Worm (Caenorhabditis elegans) whole organism, L4 larva: Measurements from ENCODE around the gene Y17G9B.5.

Experiments used
- T20F7.1 ChIP-seq: fragments of 200-800 bp; sonication (Bioruptor generic); optimal IDR thresholded peaks from 2 replicates; lab custom pipeline; 2018; ENCODE audit warnings: mild to moderate bottlenecking, missing genetic modification characterization, missing compliant biosample characterization
- Y105C5A.15 ChIP-seq: fragments of 200-800 bp; sonication (Bioruptor generic); IDR thresholded peaks from 2 replicates; pipeline ENCODE4 v1.3.6; 2022; ENCODE audit warnings: missing genetic modification characterization, missing compliant biosample characterization
- Y48G9A.11 ChIP-seq: fragments of 200-800 bp; sonication (Bioruptor generic); IDR thresholded peaks from 2 replicates; pipeline ENCODE4 v1.3.6; 2022; ENCODE audit warnings: missing genetic modification reagents, missing genetic modification characterization, missing compliant biosample characterization
- Y5F2A.4 ChIP-seq: fragments of 200-800 bp; sonication (Bioruptor generic); optimal IDR thresholded peaks from 2 replicates; lab custom pipeline; 2018; ENCODE audit warnings: mild to moderate bottlenecking, missing genetic modification characterization, missing compliant biosample characterization
- ZK337.2 ChIP-seq: fragments of 200-800 bp; sonication (Bioruptor generic); IDR thresholded peaks from 2 replicates; pipeline ENCODE4 v1.3.6; 2022; ENCODE audit warnings: missing genetic modification reagents, missing genetic modification characterization, missing compliant biosample characterization
- ZK546.5 ChIP-seq, 2 experiments: sonication (generic microtip); optimal IDR thresholded peaks; 2 replicates each; lab custom pipeline; 2017; ENCODE audit warnings: missing biosample characterization in 2 of 2, missing genetic modification characterization in 2 of 2
- aly-2 ChIP-seq: sonication (generic microtip); optimal IDR thresholded peaks from 2 replicates; lab custom pipeline; 2018; ENCODE audit warnings: missing biosample characterization, missing genetic modification characterization
- arid-1 ChIP-seq: fragments of 200-800 bp; sonication (Bioruptor generic); conservative IDR thresholded peaks from 2 replicates; pipeline ENCODE4 v1.3.6; 2022; ENCODE audit warnings: missing genetic modification reagents, missing genetic modification characterization, missing compliant biosample characterization
- attf-4 ChIP-seq: sonication (generic microtip); optimal IDR thresholded peaks from 3 replicates; lab custom pipeline; 2017; ENCODE audit warnings: missing biosample characterization, missing genetic modification characterization
- ceh-20 ChIP-seq: fragments of 200-800 bp; sonication (Bioruptor generic); IDR thresholded peaks from 2 replicates; pipeline ENCODE4 v1.3.6; 2022; ENCODE audit warnings: missing genetic modification reagents, missing genetic modification characterization, missing compliant biosample characterization
- ces-1 ChIP-seq: fragments of 150-350 bp; sonication (generic microtip); optimal IDR thresholded peaks from 4 replicates; lab custom pipeline; 2014; ENCODE audit warnings: missing biosample characterization, missing genetic modification reagents, missing genetic modification characterization
- cey-2 ChIP-seq: sonication (generic microtip); optimal IDR thresholded peaks from 3 replicates; lab custom pipeline; 2017; ENCODE audit warnings: missing genetic modification characterization, mild to moderate bottlenecking, missing compliant biosample characterization, antibody characterized with exemption, borderline replicate concordance; ENCODE audit not compliant: insufficient read depth
- daf-12 ChIP-seq: fragments of 150-350 bp; optimal IDR thresholded peaks from 2 replicates; lab custom pipeline; 2014; ENCODE audit warnings: missing biosample characterization, missing genetic modification reagents, missing genetic modification characterization
- dmd-8 ChIP-seq: fragments of 200-800 bp; sonication (Bioruptor generic); IDR thresholded peaks from 2 replicates; pipeline ENCODE4 v1.3.6; 2022; ENCODE audit warnings: missing genetic modification characterization, missing compliant biosample characterization
- dmd-9 ChIP-seq: fragments of 200-800 bp; sonication (Bioruptor generic); IDR thresholded peaks from 2 replicates; pipeline ENCODE4 v1.3.6; 2022; ENCODE audit warnings: missing genetic modification reagents, missing genetic modification characterization, missing compliant biosample characterization
- dpl-1 ChIP-seq: fragments of 150-350 bp; optimal IDR thresholded peaks from 2 replicates; lab custom pipeline; 2014; ENCODE audit warnings: missing biosample characterization, missing genetic modification reagents, missing genetic modification characterization
- duxl-1 ChIP-seq: sonication (generic microtip); optimal IDR thresholded peaks from 2 replicates; lab custom pipeline; 2016; ENCODE audit warnings: mild to moderate bottlenecking, missing genetic modification characterization, moderate library complexity, missing compliant biosample characterization; ENCODE audit not compliant: poor library complexity
- dve-1 ChIP-seq: sonication (generic microtip); optimal IDR thresholded peaks from 2 replicates; lab custom pipeline; 2017; ENCODE audit warnings: antibody characterized with exemption, mild to moderate bottlenecking, missing genetic modification characterization, missing compliant biosample characterization; ENCODE audit not compliant: insufficient read depth
- egl-43 ChIP-seq: fragments of 200-800 bp; sonication (Bioruptor generic); IDR thresholded peaks from 2 replicates; pipeline ENCODE4 v1.3.6; 2022; ENCODE audit warnings: missing genetic modification reagents, missing genetic modification characterization, missing compliant biosample characterization
- gei-8 ChIP-seq: fragments of 200-800 bp; sonication (Bioruptor generic); optimal IDR thresholded peaks from 2 replicates; lab custom pipeline; 2018; ENCODE audit warnings: mild to moderate bottlenecking, missing genetic modification characterization, missing compliant biosample characterization
- hif-1 ChIP-seq, 2 experiments: sonication (generic microtip); optimal IDR thresholded peaks; 2 replicates each; lab custom pipeline; 2016 to 2017; ENCODE audit warnings: missing compliant biosample characterization in 2 of 2, missing genetic modification characterization in 2 of 2, missing genetic modification reagents in 2 of 2, missing genotype in 2 of 2, mild to moderate bottlenecking in 1 of 2
- hmg-1.1 ChIP-seq: fragments of 200-800 bp; sonication (Bioruptor generic); IDR thresholded peaks from 2 replicates; pipeline ENCODE4 v1.3.6; 2022; ENCODE audit warnings: missing genetic modification reagents, missing genetic modification characterization, missing compliant biosample characterization
- jun-1 ChIP-seq: fragments of 150-350 bp; optimal IDR thresholded peaks from 2 replicates; lab custom pipeline; 2014; ENCODE audit warnings: missing biosample characterization, missing genetic modification reagents, missing genetic modification characterization
- lin-13 ChIP-seq: fragments of 150-350 bp; optimal IDR thresholded peaks from 2 replicates; lab custom pipeline; 2014; ENCODE audit warnings: missing biosample characterization, missing genetic modification reagents, missing genetic modification characterization
- lir-3 ChIP-seq: sonication (generic microtip); optimal IDR thresholded peaks from 2 replicates; lab custom pipeline; 2016; ENCODE audit warnings: mild to moderate bottlenecking, missing genetic modification characterization, missing compliant biosample characterization
- lsy-2 ChIP-seq, 2 experiments: fragments of 150-350 bp in 1 of 2; sonication (generic microtip) in 1 of 2; optimal IDR thresholded peaks; 2 replicates each; lab custom pipeline; 2014 to 2017; ENCODE audit warnings: missing biosample characterization in 2 of 2, missing genetic modification characterization in 2 of 2
- madf-5 ChIP-seq, 2 experiments: fragments of 200-800 bp; sonication (Bioruptor generic); IDR thresholded peaks; 2 replicates each; pipeline ENCODE4 v1.3.6; 2022; ENCODE audit warnings: missing compliant biosample characterization in 2 of 2, missing genetic modification characterization in 2 of 2
- mes-2 ChIP-seq: sonication (generic microtip); optimal IDR thresholded peaks from 2 replicates; lab custom pipeline; 2016; ENCODE audit warnings: missing genotype, mild to moderate bottlenecking, missing genetic modification characterization, missing compliant biosample characterization; ENCODE audit not compliant: poor library complexity, severe bottlenecking
- mxl-3 ChIP-seq: fragments of 200-800 bp; sonication (Bioruptor generic); optimal IDR thresholded peaks from 2 replicates; lab custom pipeline; 2018; ENCODE audit warnings: mild to moderate bottlenecking, missing genetic modification characterization, missing compliant biosample characterization
- nhr-102 ChIP-seq: sonication (generic microtip); optimal IDR thresholded peaks from 2 replicates; lab custom pipeline; 2016; ENCODE audit warnings: mild to moderate bottlenecking, missing genetic modification characterization, moderate library complexity, missing compliant biosample characterization
- nhr-11 ChIP-seq: fragments of 150-350 bp; optimal IDR thresholded peaks from 2 replicates; lab custom pipeline; 2014; ENCODE audit warnings: missing biosample characterization, missing genetic modification characterization
- nhr-237 ChIP-seq: sonication (generic microtip); optimal IDR thresholded peaks from 2 replicates; lab custom pipeline; 2017; ENCODE audit warnings: missing biosample characterization, missing genetic modification characterization
- nhr-28 ChIP-seq: fragments of 150-350 bp; optimal IDR thresholded peaks from 2 replicates; lab custom pipeline; 2014; ENCODE audit warnings: missing biosample characterization, missing genetic modification characterization
- nhr-41 ChIP-seq: fragments of 200-800 bp; sonication (Bioruptor generic); IDR thresholded peaks from 2 replicates; pipeline ENCODE4 v1.3.6; 2022; ENCODE audit warnings: missing genetic modification reagents, missing genetic modification characterization, missing compliant biosample characterization
- nhr-42 ChIP-seq: fragments of 200-800 bp; sonication (Bioruptor generic); IDR thresholded peaks from 2 replicates; pipeline ENCODE4 v1.3.6; 2022; ENCODE audit warnings: missing genetic modification characterization, missing compliant biosample characterization
- nhr-76 ChIP-seq: fragments of 150-350 bp; optimal IDR thresholded peaks from 2 replicates; lab custom pipeline; 2014; ENCODE audit warnings: missing biosample characterization, missing genetic modification characterization
- php-3 ChIP-seq: fragments of 200-800 bp; sonication (Bioruptor generic); IDR thresholded peaks from 2 replicates; pipeline ENCODE4 v1.3.6; 2022; ENCODE audit warnings: missing genetic modification reagents, missing genetic modification characterization, missing compliant biosample characterization
- pqm-1 ChIP-seq: sonication (generic microtip); optimal IDR thresholded peaks from 2 replicates; lab custom pipeline; 2017; ENCODE audit warnings: missing biosample characterization, missing genetic modification characterization
- rbr-2 ChIP-seq: sonication (generic microtip); optimal IDR thresholded peaks from 2 replicates; lab custom pipeline; 2016; ENCODE audit warnings: missing genotype, missing genetic modification characterization, missing compliant biosample characterization
- sdz-12 ChIP-seq: fragments of 200-800 bp; sonication (Bioruptor generic); optimal IDR thresholded peaks from 2 replicates; lab custom pipeline; 2018; ENCODE audit warnings: mild to moderate bottlenecking, missing genetic modification characterization, missing compliant biosample characterization
- snpc-1.2 ChIP-seq: fragments of 200-800 bp; sonication (Bioruptor generic); IDR thresholded peaks from 2 replicates; pipeline ENCODE4 v1.3.6; 2022; ENCODE audit warnings: missing genetic modification reagents, missing genetic modification characterization, missing compliant biosample characterization
- snpc-4 ChIP-seq: fragments of 150-350 bp; optimal IDR thresholded peaks from 2 replicates; lab custom pipeline; 2014; ENCODE audit warnings: missing biosample characterization, missing genetic modification characterization
- tag-97 ChIP-seq: fragments of 200-800 bp; sonication (Bioruptor generic); IDR thresholded peaks from 2 replicates; pipeline ENCODE4 v1.3.6; 2022; ENCODE audit warnings: missing genetic modification characterization, missing compliant biosample characterization
- unc-39 ChIP-seq: sonication (generic microtip); optimal IDR thresholded peaks from 2 replicates; lab custom pipeline; 2017; ENCODE audit warnings: missing biosample characterization, missing genetic modification characterization
- unc-62 ChIP-seq, 3 experiments: fragments of 150-350 bp in 1 of 3; sonication (generic microtip); optimal IDR thresholded peaks in 2 of 3; peaks in 1 of 3; 1 replicate in 1 of 3; 2 replicates in 2 of 3; lab custom pipeline; 2014 to 2017; ENCODE audit warnings: missing biosample characterization in 3 of 3, missing genetic modification characterization in 3 of 3, missing genetic modification reagents in 3 of 3, missing genotype in 1 of 3
- zag-1 ChIP-seq: fragments of 150-350 bp; optimal IDR thresholded peaks from 2 replicates; lab custom pipeline; 2014; ENCODE audit warnings: missing biosample characterization, missing genetic modification characterization
- zfp-2 ChIP-seq: sonication (generic microtip); optimal IDR thresholded peaks from 2 replicates; lab custom pipeline; 2016; ENCODE audit warnings: mild to moderate bottlenecking, missing genetic modification characterization, missing compliant biosample characterization
- zip-2 ChIP-seq: fragments of 150-350 bp; optimal IDR thresholded peaks from 2 replicates; lab custom pipeline; 2014; ENCODE audit warnings: missing biosample characterization, missing genetic modification characterization
- ztf-11 ChIP-seq: fragments of 150-350 bp; optimal IDR thresholded peaks from 2 replicates; lab custom pipeline; 2014; ENCODE audit warnings: missing biosample characterization, missing genetic modification characterization

Y17G9B.5 gene

DNA sequence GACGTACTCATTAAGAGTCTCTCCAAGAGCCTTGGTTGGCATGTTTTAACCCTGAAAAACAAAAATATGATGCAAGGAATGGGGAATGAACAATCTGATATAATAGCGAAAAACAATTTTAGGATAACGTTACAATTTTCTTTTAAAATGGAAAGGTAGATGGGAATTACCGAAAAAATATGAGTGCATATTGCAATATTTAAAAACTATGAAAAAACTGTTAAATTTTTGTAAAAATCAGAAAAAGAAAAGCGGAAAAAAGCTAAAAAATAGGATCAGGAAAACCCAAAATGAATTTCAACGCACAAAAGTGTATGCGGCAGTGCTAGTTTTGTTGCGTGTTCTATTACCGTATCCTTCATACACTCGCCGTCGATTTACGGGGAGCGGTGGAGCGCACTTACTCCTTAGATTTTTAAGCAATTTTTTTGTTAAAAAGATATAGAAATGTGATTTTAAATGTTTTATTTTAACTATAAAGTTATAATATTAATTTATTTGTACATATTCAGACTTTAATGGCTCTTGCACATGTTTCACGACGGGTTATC lies at the start of gene Y17G9B.5, which contains the start of gene rpl-20 (continued):
- TF ChIP-seq snpc-1.2 (GFP tag; lab: Robert Waterston, UW) (peak; percentile 97), zip-2 (tag; lab: Kevin White, UChicago) (peak; percentile 95), mes-2 (tag; lab: Kevin White, UChicago) (peak; percentile 99), pqm-1 (peak; percentile 94), lin-13 (GFP tag; lab: Kevin White, UChicago) (peak; percentile 99), sdz-12 (GFP tag; lab: Kevin White, UChicago) (peak; percentile 97), zag-1 (tag; lab: Kevin White, UChicago) (peak; percentile 88), ceh-20 (GFP tag; lab: Robert Waterston, UW) (peak; percentile 100), lir-3 (tag; lab: Kevin White, UChicago) (peak; percentile 89), unc-62 (GFP tag; optimal IDR thresholded peaks at IDR 0.05 in 1 of 2; lab: Kevin White, UChicago) (peak; percentile 9 to 100), unc-62 (tag; optimal IDR thresholded peaks at IDR 0.05; lab: Kevin White, UChicago) (no peak), hmg-1.1 (GFP tag; lab: Robert Waterston, UW) (peak; percentile 100), cey-2 (peak; percentile 93), dve-1 (peak; percentile 100), gei-8 (GFP tag; lab: Kevin White, UChicago) (peak; percentile 93), dmd-8 (GFP tag; lab: Robert Waterston, UW) (peak; percentile 46; the same call in 1 of the 2 replicates), snpc-4 (tag; lab: Kevin White, UChicago) (peak; percentile 65), hif-1 (tag; optimal IDR thresholded peaks at IDR 0.05; lab: Kevin White, UChicago) (peak; percentile 93 to 96), nhr-41 (GFP tag; lab: Robert Waterston, UW) (peak; percentile 97), jun-1 (tag; lab: Kevin White, UChicago) (peak; percentile 96), Y5F2A.4 (GFP tag; lab: Kevin White, UChicago) (peak; percentile 97), dmd-9 (GFP tag; lab: Robert Waterston, UW) (peak; percentile 99), mxl-3 (GFP tag; lab: Kevin White, UChicago) (peak; percentile 95), attf-4 (tag; lab: Kevin White, UChicago) (peak; percentile 80), nhr-28 (tag; lab: Kevin White, UChicago) (peak; percentile 98), tag-97 (GFP tag; lab: Robert Waterston, UW) (peak; percentile 94; the same call in 1 of the 2 replicates), nhr-102 (peak; percentile 99), nhr-76 (peak; percentile 90), daf-12 (no peak), php-3 (GFP tag; lab: Robert Waterston, UW) (peak; percentile 99), madf-5 (GFP tag; IDR thresholded peaks at IDR 0.05; lab: Robert Waterston, UW) (peak; percentile 96 to 99), egl-43 (GFP tag; lab: Robert Waterston, UW) (peak; percentile 98), arid-1 (GFP tag; lab: Robert Waterston, UW) (peak; percentile 99), ZK546.5 (tag; optimal IDR thresholded peaks at IDR 0.05; lab: Kevin White, UChicago) (peak; percentile 35 to 91), duxl-1 (tag; lab: Kevin White, UChicago) (peak; percentile 98), Y48G9A.11 (GFP tag; lab: Robert Waterston, UW) (peak; percentile 95), nhr-11 (peak; percentile 100), ces-1 (GFP tag; lab: Kevin White, UChicago) (peak; percentile 96), unc-39 (tag; lab: Kevin White, UChicago) (no peak), T20F7.1 (GFP tag; lab: Kevin White, UChicago) (peak; percentile 98), dpl-1 (GFP tag; lab: Kevin White, UChicago) (peak; percentile 99), nhr-42 (GFP tag; lab: Robert Waterston, UW) (peak; percentile 99), ztf-11 (tag; lab: Kevin White, UChicago) (peak; percentile 38), ZK337.2 (GFP tag; lab: Robert Waterston, UW) (peak; percentile 93), lsy-2 (tag; optimal IDR thresholded peaks at IDR 0.05; lab: Kevin White, UChicago) (peak; percentile 100), zfp-2 (peak; percentile 94), nhr-237 (tag; lab: Kevin White, UChicago) (peak; percentile 86), Y105C5A.15 (GFP tag; lab: Robert Waterston, UW) (no peak), aly-2 (peak; percentile 2), rbr-2 (tag; lab: Kevin White, UChicago) (peak; percentile 100)
